Fruit fly (Drosophila melanogaster) whole organism, embryonic: Measurements from ENCODE around the gene HDAC3.

Experiments
- BtbVII ChIP-seq: fragments of 200-800 bp; sonication (Bioruptor generic); optimal IDR thresholded peaks from 3 replicates; lab custom pipeline; 2017; ENCODE audit warnings: missing biosample characterization, mild to moderate bottlenecking, missing genetic modification characterization
- CG10321 ChIP-seq: fragments of 200-800 bp; sonication (Bioruptor generic); IDR thresholded peaks from 2 replicates; pipeline ENCODE4 v1.3.6; 2022; ENCODE audit warnings: missing biosample characterization, missing genetic modification characterization
- CG11085 ChIP-seq: fragments of 200-800 bp; sonication (Bioruptor generic); IDR thresholded peaks from 2 replicates; pipeline ENCODE4 v1.3.6; 2022; ENCODE audit warnings: missing biosample characterization, missing genetic modification characterization
- CG12071 ChIP-seq: fragments of 200-800 bp; sonication (Bioruptor generic); optimal IDR thresholded peaks from 3 replicates; lab custom pipeline; 2018; ENCODE audit warnings: missing biosample characterization, mild to moderate bottlenecking, missing genetic modification characterization
- CG1233 ChIP-seq: fragments of 200-800 bp; sonication (Bioruptor generic); optimal IDR thresholded peaks from 4 replicates; lab custom pipeline; 2018; ENCODE audit warnings: missing biosample characterization, mild to moderate bottlenecking, missing genetic modification characterization
- CG13296 ChIP-seq: fragments of 200-800 bp; sonication (Bioruptor generic); optimal IDR thresholded peaks from 3 replicates; lab custom pipeline; 2018; ENCODE audit warnings: missing biosample characterization, mild to moderate bottlenecking, missing genetic modification characterization
- CG13424 ChIP-seq: fragments of 200-800 bp; sonication (Bioruptor generic); optimal IDR thresholded peaks from 2 replicates; lab custom pipeline; 2019; ENCODE audit warnings: missing biosample characterization, mild to moderate bottlenecking, missing genetic modification characterization, moderate library complexity
- CG14014 ChIP-seq: fragments of 200-800 bp; sonication (Bioruptor generic); IDR thresholded peaks from 2 replicates; pipeline ENCODE4 v1.3.6; 2022; ENCODE audit warnings: missing biosample characterization, missing genetic modification characterization
- CG14860 ChIP-seq: fragments of 200-800 bp; sonication (Bioruptor generic); IDR thresholded peaks from 3 replicates; pipeline ENCODE4 v1.3.6; 2022; ENCODE audit warnings: missing biosample characterization, missing genetic modification characterization; ENCODE audit not compliant: partially characterized antibody
- CG3281 ChIP-seq: fragments of 200-800 bp; sonication (Bioruptor generic); optimal IDR thresholded peaks from 3 replicates; lab custom pipeline; 2017; ENCODE audit warnings: missing biosample characterization, mild to moderate bottlenecking, missing genetic modification characterization
- CG33213 ChIP-seq: fragments of 200-800 bp; sonication (Bioruptor generic); optimal IDR thresholded peaks from 3 replicates; lab custom pipeline; 2016; ENCODE audit warnings: missing biosample characterization, missing genetic modification characterization
- CG33557 ChIP-seq: fragments of 200-800 bp; sonication (Bioruptor generic); optimal IDR thresholded peaks from 2 replicates; lab custom pipeline; 2019; ENCODE audit warnings: missing biosample characterization, mild to moderate bottlenecking, missing genetic modification characterization, moderate library complexity
- CG3838 ChIP-seq: fragments of 200-800 bp; sonication (Bioruptor generic); optimal IDR thresholded peaks from 3 replicates; lab custom pipeline; 2016; ENCODE audit warnings: missing biosample characterization, missing genetic modification characterization
- CG5180 ChIP-seq: fragments of 200-800 bp; sonication (Bioruptor generic); optimal IDR thresholded peaks from 3 replicates; lab custom pipeline; 2017; ENCODE audit warnings: missing biosample characterization, missing genetic modification characterization, mild to moderate bottlenecking, moderate library complexity, missing genetic modification reagents
- CG7271 ChIP-seq: fragments of 200-800 bp; sonication (Bioruptor generic); optimal IDR thresholded peaks from 2 replicates; lab custom pipeline; 2018; ENCODE audit warnings: missing biosample characterization, mild to moderate bottlenecking, missing genetic modification characterization, moderate library complexity
- CG7556 ChIP-seq: fragments of 200-800 bp; sonication (Bioruptor generic); optimal IDR thresholded peaks from 2 replicates; lab custom pipeline; 2017; ENCODE audit warnings: missing biosample characterization, mild to moderate bottlenecking, missing genetic modification characterization
- CHES-1-like ChIP-seq: fragments of 200-800 bp; sonication (Bioruptor generic); optimal IDR thresholded peaks from 2 replicates; lab custom pipeline; 2016; ENCODE audit warnings: missing biosample characterization, missing genetic modification characterization
- Chrac-16 ChIP-seq: fragments of 200-800 bp; sonication (Bioruptor generic); optimal IDR thresholded peaks from 3 replicates; lab custom pipeline; 2016; ENCODE audit warnings: missing biosample characterization, missing genetic modification characterization
- Dbx ChIP-seq: fragments of 200-800 bp; sonication (Bioruptor generic); IDR thresholded peaks from 3 replicates; pipeline ENCODE4 v1.3.6; 2022; ENCODE audit warnings: missing biosample characterization, missing genetic modification characterization
- Doc2 ChIP-seq: fragments of 200-800 bp; sonication (Bioruptor generic); IDR thresholded peaks from 2 replicates; pipeline ENCODE4 v1.3.6; 2022; ENCODE audit warnings: missing biosample characterization, missing genetic modification characterization
- Drgx ChIP-seq: fragments of 200-800 bp; sonication (Bioruptor generic); IDR thresholded peaks from 2 replicates; pipeline ENCODE4 v1.3.6; 2022; ENCODE audit warnings: missing biosample characterization, missing genetic modification characterization
- Ets97D ChIP-seq: fragments of 200-800 bp; sonication (Bioruptor generic); optimal IDR thresholded peaks from 3 replicates; lab custom pipeline; 2016; ENCODE audit warnings: missing biosample characterization, missing genetic modification characterization
- Gug ChIP-seq: fragments of 200-800 bp; sonication (Bioruptor generic); IDR thresholded peaks from 4 replicates; pipeline ENCODE4 v1.3.6; 2022; ENCODE audit warnings: missing biosample characterization, missing genetic modification characterization
- HLHmδ ChIP-seq: fragments of 200-800 bp; sonication (Bioruptor generic); optimal IDR thresholded peaks from 2 replicates; lab custom pipeline; 2018; ENCODE audit warnings: missing biosample characterization, mild to moderate bottlenecking, missing genetic modification characterization, moderate library complexity
- Hand ChIP-seq: fragments of 200-800 bp; sonication (Bioruptor generic); optimal IDR thresholded peaks from 2 replicates; lab custom pipeline; 2017; ENCODE audit warnings: mild to moderate bottlenecking, missing biosample characterization, missing genetic modification reagents, missing genetic modification characterization
- Hmr ChIP-seq: fragments of 200-800 bp; sonication (Bioruptor generic); optimal IDR thresholded peaks from 3 replicates; lab custom pipeline; 2017; ENCODE audit warnings: mild to moderate bottlenecking, missing biosample characterization, missing genetic modification reagents, missing genetic modification characterization
- Hr39 ChIP-seq: fragments of >200 bp; optimal IDR thresholded peaks from 2 replicates; lab custom pipeline; 2017
- Hsf ChIP-seq: fragments of 200-800 bp; sonication (Bioruptor generic); optimal IDR thresholded peaks from 3 replicates; lab custom pipeline; 2016; ENCODE audit warnings: missing biosample characterization, missing genetic modification characterization
- Pdp1 ChIP-seq, 2 experiments: fragments of 200-800 bp; sonication (Bioruptor generic); optimal IDR thresholded peaks; 3 replicates each; lab custom pipeline; 2016; ENCODE audit warnings: missing biosample characterization in 2 of 2, missing genetic modification characterization in 2 of 2, mild to moderate bottlenecking in 1 of 2, moderate library complexity in 1 of 2
- Ptx1 ChIP-seq: fragments of 200-800 bp; sonication (Bioruptor generic); IDR thresholded peaks from 2 replicates; pipeline ENCODE4 v1.3.6; 2022; ENCODE audit warnings: missing biosample characterization, missing genetic modification characterization
- Ravus ChIP-seq: fragments of 200-800 bp; sonication (Bioruptor generic); IDR thresholded peaks from 2 replicates; pipeline ENCODE4 v1.3.6; 2022; ENCODE audit warnings: missing biosample characterization, missing genetic modification characterization
- Sry-δ ChIP-seq: fragments of 200-800 bp; sonication (Bioruptor generic); optimal IDR thresholded peaks from 2 replicates; lab custom pipeline; 2016; ENCODE audit warnings: missing biosample characterization, missing genetic modification characterization
- TFAM ChIP-seq: fragments of 200-800 bp; sonication (Bioruptor generic); optimal IDR thresholded peaks from 2 replicates; lab custom pipeline; 2017; ENCODE audit warnings: missing biosample characterization, missing genetic modification characterization, inconsistent platforms
- ac ChIP-seq: fragments of 200-800 bp; sonication (Bioruptor generic); optimal IDR thresholded peaks from 3 replicates; lab custom pipeline; 2017; ENCODE audit warnings: missing biosample characterization, mild to moderate bottlenecking, missing genetic modification characterization
- ash1 ChIP-seq: fragments of 200-800 bp; sonication (Bioruptor generic); optimal IDR thresholded peaks from 2 replicates; lab custom pipeline; 2018; ENCODE audit warnings: missing biosample characterization, mild to moderate bottlenecking, missing genetic modification characterization
- bsh ChIP-seq, 2 experiments: fragments of 200-800 bp; sonication (Bioruptor generic); optimal IDR thresholded peaks; 2 replicates each; lab custom pipeline; 2017 to 2018; ENCODE audit warnings: mild to moderate bottlenecking in 2 of 2, missing biosample characterization in 2 of 2, missing genetic modification characterization in 2 of 2, moderate library complexity in 1 of 2
- dm ChIP-seq: fragments of 200-800 bp; sonication (Bioruptor generic); optimal IDR thresholded peaks from 3 replicates; lab custom pipeline; 2016; ENCODE audit warnings: missing biosample characterization, missing genetic modification characterization
- fu2 ChIP-seq: fragments of 200-800 bp; sonication (Bioruptor generic); optimal IDR thresholded peaks from 2 replicates; lab custom pipeline; 2016; ENCODE audit warnings: missing biosample characterization, missing genetic modification characterization
- jumu ChIP-seq: fragments of 200-800 bp; sonication (Bioruptor generic); optimal IDR thresholded peaks from 3 replicates; lab custom pipeline; 2016; ENCODE audit warnings: missing biosample characterization, missing genetic modification characterization
- nerfin-2 ChIP-seq: fragments of 200-800 bp; sonication (Bioruptor generic); IDR thresholded peaks from 2 replicates; pipeline ENCODE4 v1.3.6; 2022; ENCODE audit warnings: missing biosample characterization, missing genetic modification characterization; ENCODE audit not compliant: partially characterized antibody
- odd ChIP-seq: fragments of 200-800 bp; sonication (Bioruptor generic); optimal IDR thresholded peaks from 2 replicates; lab custom pipeline; 2017; ENCODE audit warnings: missing biosample characterization, mild to moderate bottlenecking, missing genetic modification characterization
- onecut ChIP-seq: fragments of 200-800 bp; sonication (Bioruptor generic); IDR thresholded peaks from 2 replicates; pipeline ENCODE4 v1.3.6; 2022; ENCODE audit warnings: missing biosample characterization, missing genetic modification characterization
- org-1 ChIP-seq: fragments of 200-800 bp; sonication (Bioruptor generic); optimal IDR thresholded peaks from 2 replicates; lab custom pipeline; 2017; ENCODE audit warnings: missing biosample characterization, missing genetic modification characterization
- psq ChIP-seq: fragments of 200-800 bp; sonication (Bioruptor generic); optimal IDR thresholded peaks from 2 replicates; lab custom pipeline; 2017; ENCODE audit warnings: missing biosample characterization, missing genetic modification characterization
- pzg ChIP-seq: fragments of 200-800 bp; sonication (Bioruptor generic); optimal IDR thresholded peaks from 3 replicates; lab custom pipeline; 2018; ENCODE audit warnings: missing biosample characterization, mild to moderate bottlenecking, missing genetic modification characterization, moderate library complexity
- ranshi ChIP-seq: fragments of 200-800 bp; sonication (Bioruptor generic); IDR thresholded peaks from 2 replicates; pipeline ENCODE4 v1.3.6; 2022; ENCODE audit warnings: missing biosample characterization, missing genetic modification characterization
- sima ChIP-seq: fragments of 200-800 bp; sonication (Bioruptor generic); optimal IDR thresholded peaks from 2 replicates; lab custom pipeline; 2016; ENCODE audit warnings: missing biosample characterization, missing genetic modification characterization
- ssp ChIP-seq: fragments of 200-800 bp; sonication (Bioruptor generic); IDR thresholded peaks from 2 replicates; pipeline ENCODE4 v1.3.6; 2022; ENCODE audit warnings: missing biosample characterization, missing genetic modification characterization
- tgo ChIP-seq: fragments of 200-800 bp; sonication (Bioruptor generic); IDR thresholded peaks from 3 replicates; pipeline ENCODE4 v1.3.6; 2022; ENCODE audit warnings: missing biosample characterization, missing genetic modification characterization
- tio ChIP-seq: fragments of 200-800 bp; sonication (Bioruptor generic); optimal IDR thresholded peaks from 2 replicates; lab custom pipeline; 2017; ENCODE audit warnings: missing biosample characterization, missing genetic modification characterization, inconsistent platforms

The HDAC3 gene

dm6 chr3R:5517002-5517875, 42.8 kb upstream of the HDAC3 start, which contains the start of gene Itpr (continued):
- no peak for TF ChIP-seq jumu (GFP tag; lab: Kevin White, UChicago)
- no peak for TF ChIP-seq Ptx1 (GFP tag; lab: Robert Waterston, UW)
- no peak for TF ChIP-seq Chrac-16 (GFP tag; lab: Kevin White, UChicago)
- no peak for TF ChIP-seq Hsf
- TF ChIP-seq Pdp1 (GFP tag; optimal IDR thresholded peaks at IDR 0.05; lab: Kevin White, UChicago): no peak
- TF ChIP-seq dm (GFP tag; lab: Kevin White, UChicago): peak; percentile 27
- no peak for TF ChIP-seq Ets97D (GFP tag; lab: Kevin White, UChicago)
- no peak for TF ChIP-seq bsh (GFP tag; optimal IDR thresholded peaks at IDR 0.05; lab: Kevin White, UChicago)
- peak; percentile 5 for TF ChIP-seq ac (GFP tag; lab: Kevin White, UChicago)
- TF ChIP-seq Ravus (GFP tag; lab: Robert Waterston, UW): no peak
- TF ChIP-seq tgo: no peak
- TF ChIP-seq Doc2 (GFP tag; lab: Robert Waterston, UW): no peak
- TF ChIP-seq CG14014: no peak; the same call in 1 of the 2 replicates
- no peak for TF ChIP-seq Hr39 (lab: Kevin White, UChicago)
- peak; percentile 55 for TF ChIP-seq HLHmδ
- TF ChIP-seq CG14860 (GFP tag; lab: Robert Waterston, UW): no peak
- no peak for TF ChIP-seq CG13424 (tag; lab: Kevin White, UChicago)
- no peak for TF ChIP-seq CG12071 (GFP tag; lab: Kevin White, UChicago)
- no peak for TF ChIP-seq CG3838 (GFP tag; lab: Kevin White, UChicago)
- no peak for TF ChIP-seq CG7556 (GFP tag; lab: Kevin White, UChicago)
- no peak for TF ChIP-seq CG33557 (GFP tag; lab: Kevin White, UChicago)
- no peak; the same call in 1 of the 2 replicates for TF ChIP-seq ranshi
- no peak for TF ChIP-seq CG1233
- no peak for TF ChIP-seq CG3281 (GFP tag; lab: Kevin White, UChicago)
- no peak for TF ChIP-seq CG7271 (tag; lab: Kevin White, UChicago)
- TF ChIP-seq CHES-1-like: no peak
- no peak for TF ChIP-seq TFAM (GFP tag; lab: Kevin White, UChicago)
- no peak for TF ChIP-seq org-1 (GFP tag; lab: Kevin White, UChicago)
- TF ChIP-seq fu2 (GFP tag; lab: Kevin White, UChicago): no peak
- peak; percentile 32 for TF ChIP-seq BtbVII (GFP tag; lab: Kevin White, UChicago)
- no peak for TF ChIP-seq Drgx (GFP tag; lab: Robert Waterston, UW)
- 0 out of 3 replicates have a peak, but pooled peaks have one; percentile 28 for TF ChIP-seq Dbx (GFP tag; lab: Robert Waterston, UW)
- TF ChIP-seq CG13296 (GFP tag; lab: Kevin White, UChicago): no peak
- no peak for TF ChIP-seq Gug (GFP tag; lab: Robert Waterston, UW)
- no peak for TF ChIP-seq sima
- no peak for TF ChIP-seq psq (GFP tag; lab: Kevin White, UChicago)
- TF ChIP-seq nerfin-2 (GFP tag; lab: Robert Waterston, UW): no peak
- no peak for TF ChIP-seq CG11085 (GFP tag; lab: Robert Waterston, UW)
- no peak for TF ChIP-seq ash1 (GFP tag; lab: Kevin White, UChicago)
- peak; percentile 9 for TF ChIP-seq odd
- TF ChIP-seq CG33213 (GFP tag; lab: Kevin White, UChicago): no peak
- no peak for TF ChIP-seq CG5180 (GFP tag; lab: Kevin White, UChicago)
- no peak for TF ChIP-seq CG10321 (GFP tag; lab: Robert Waterston, UW)
- TF ChIP-seq onecut (GFP tag; lab: Robert Waterston, UW): 0 out of 2 replicates have a peak, but pooled peaks have one; percentile 17
- no peak for TF ChIP-seq Sry-δ (GFP tag; lab: Kevin White, UChicago)
- TF ChIP-seq pzg: peak; percentile 22
- no peak for TF ChIP-seq Hand
- TF ChIP-seq tio: no peak
- no peak for TF ChIP-seq ssp (GFP tag; lab: Robert Waterston, UW)
- no peak for TF ChIP-seq Hmr
